Fruit fly (Drosophila melanogaster) ovary, adult (tissue): ENCODE measurements around the gene CG7990.

Experiments
- CG17801 ChIP-seq: fragments of 200-800 bp; optimal IDR thresholded peaks from 2 replicates; lab custom pipeline; 2019; ENCODE audit warnings: missing biosample characterization, mild to moderate bottlenecking, missing genetic modification characterization, moderate library complexity; ENCODE audit not compliant: partially characterized antibody

CG7990 gene

dm6 chrX:19201630-19202029 is at the start of gene CG7990:
Gene CG7990, minus strand, starts transcription at chrX:19201979.
- TF ChIP-seq CG17801 (GFP tag; lab: Kevin White, UChicago) = no peak

dm6 chrX:19250151-19250550 is 48.4 kb upstream of the CG7990 start:
- TF ChIP-seq CG17801 (GFP tag; lab: Kevin White, UChicago) = no peak

dm6 chrX:19249339-19249738 is 47.6 kb upstream of the CG7990 start:
- TF ChIP-seq CG17801 (GFP tag; lab: Kevin White, UChicago) = no peak

dm6 chrX:19248426-19249217 is 46.8 kb upstream of the CG7990 start, which contains the start of gene Hs3st-B:
Gene Hs3st-B, plus strand, starts transcription at chrX:19248639.
- TF ChIP-seq CG17801 (GFP tag; lab: Kevin White, UChicago) = no peak

dm6 chrX:19247200-19248052 is 45.6 kb upstream of the CG7990 start, which contains the start of gene CG7992:
Gene CG7992, minus strand, starts transcription at chrX:19247250.
- no peak for TF ChIP-seq CG17801 (GFP tag; lab: Kevin White, UChicago)

- no peak for TF ChIP-seq CG17801 (GFP tag; lab: Kevin White, UChicago)
Measured at dm6 chrX:19243379-19243834, 41.6 kb upstream of the CG7990 start, which contains the start of gene CG7889. Gene CG7889, plus strand, starts transcription at chrX:19243631.

- TF ChIP-seq CG17801 (GFP tag; lab: Kevin White, UChicago) = no peak
Measured at dm6 chrX:19241790-19242373, 40.1 kb upstream of the CG7990 start, which contains the start of gene CG14196. Gene CG14196, minus strand, starts transcription at chrX:19241840.

dm6 chrX:19240230-19240839 is 38.6 kb upstream of the CG7990 start:
- TF ChIP-seq CG17801 (GFP tag; lab: Kevin White, UChicago) = no peak

- TF ChIP-seq CG17801 (GFP tag; lab: Kevin White, UChicago) = no peak
Measured at dm6 chrX:19239365-19239764, 37.6 kb upstream of the CG7990 start.

- no peak for TF ChIP-seq CG17801 (GFP tag; lab: Kevin White, UChicago)
Measured at dm6 chrX:19238613-19239012, 36.8 kb upstream of the CG7990 start.

- TF ChIP-seq CG17801 (GFP tag; lab: Kevin White, UChicago) = no peak
Measured at dm6 chrX:19229855-19230433, 28.2 kb upstream of the CG7990 start.

- TF ChIP-seq CG17801 (GFP tag; lab: Kevin White, UChicago) = no peak
Measured at dm6 chrX:19225304-19225640, 23.5 kb upstream of the CG7990 start.

dm6 chrX:19224580-19225303 is 23.0 kb upstream of the CG7990 start:
- TF ChIP-seq CG17801 (GFP tag; lab: Kevin White, UChicago) = no peak
